Worm (Caenorhabditis elegans): ENCODE measurements around the gene mfsd-12.

ce11 chrX:4628817-4629575 lies 38.9 kb upstream of the mfsd-12 start:
- no peak for TF ChIP-seq cog-1 (tag; optimal IDR thresholded peaks at IDR 0.05)
- TF ChIP-seq flt-1 (GFP tag; IDR thresholded peaks at IDR 0.05): no peak
- TF ChIP-seq klf-2 (GFP tag; conservative IDR thresholded peaks at IDR 0.05): no peak
- TF ChIP-seq T22C8.4 (GFP tag; IDR thresholded peaks at IDR 0.05): no peak
- no peak for TF ChIP-seq ztf-23 (GFP tag; IDR thresholded peaks at IDR 0.05)
- no peak for TF ChIP-seq tab-1 (GFP tag; IDR thresholded peaks at IDR 0.05)
- TF ChIP-seq ztf-29 (GFP tag; IDR thresholded peaks at IDR 0.05): no peak
- no peak for TF ChIP-seq med-1 (GFP tag; optimal IDR thresholded peaks at IDR 0.05; ENCODE audit: insufficient read depth)
- TF ChIP-seq ref-1 (GFP tag; conservative IDR thresholded peaks at IDR 0.05): no peak

All from whole organism, midembryonic.